Worm (Caenorhabditis elegans): ENCODE results near the gene C44H4.8.

The C44H4.8 gene

ce11 chrX:14610093-14610763 is 15.3 kb downstream of the C44H4.8 start (continued):
- TF ChIP-seq egl-43 (GFP tag; IDR thresholded peaks at IDR 0.05): peak; percentile 74; the same call in 1 of the 2 replicates
- TF ChIP-seq hif-1 (tag; optimal IDR thresholded peaks at IDR 0.05): peak in 1 of 2 experiments; percentile 52
- no peak for TF ChIP-seq fkh-10 (GFP tag; optimal IDR thresholded peaks at IDR 0.05)
- TF ChIP-seq ctbp-1 (GFP tag; IDR thresholded peaks at IDR 0.05): no peak
- TF ChIP-seq mep-1 (tag; optimal IDR thresholded peaks at IDR 0.05): peak; percentile 55
- no peak for TF ChIP-seq daf-19 (GFP tag; conservative IDR thresholded peaks at IDR 0.05)
- no peak for TF ChIP-seq Y5F2A.4 (GFP tag; optimal IDR thresholded peaks at IDR 0.05)
- TF ChIP-seq unc-130 (GFP tag; optimal IDR thresholded peaks at IDR 0.05): no peak
- TF ChIP-seq cey-2 (tag; optimal IDR thresholded peaks at IDR 0.05; ENCODE audit: borderline replicate concordance, insufficient read depth): no peak
- no peak for TF ChIP-seq Y105C5A.15 (GFP tag; IDR thresholded peaks at IDR 0.05)
- TF ChIP-seq rbr-2 (tag; optimal IDR thresholded peaks at IDR 0.05): peak; percentile 11
- TF ChIP-seq duxl-1 (tag; optimal IDR thresholded peaks at IDR 0.05; ENCODE audit: poor library complexity): no peak
- TF ChIP-seq F10B5.3 (tag; optimal IDR thresholded peaks at IDR 0.05): no peak
- TF ChIP-seq ceh-28 (tag; optimal IDR thresholded peaks at IDR 0.05): no peak
- no peak for TF ChIP-seq gei-8 (GFP tag; optimal IDR thresholded peaks at IDR 0.05)
- TF ChIP-seq mxl-3 (GFP tag; optimal IDR thresholded peaks at IDR 0.05): peak; percentile 30
- no peak for TF ChIP-seq snpc-1.2 (GFP tag; IDR thresholded peaks at IDR 0.05)
- no peak for TF ChIP-seq F49E8.2 (tag; optimal IDR thresholded peaks at IDR 0.05; ENCODE audit: borderline replicate concordance)
- peak; percentile 67 for TF ChIP-seq hlh-30 (tag; optimal IDR thresholded peaks at IDR 0.05; ENCODE audit: insufficient read depth)
- TF ChIP-seq attf-4 (tag; optimal IDR thresholded peaks at IDR 0.05): no peak
- no peak for TF ChIP-seq lim-7 (GFP tag; IDR thresholded peaks at IDR 0.05)
- TF ChIP-seq ceh-20 (GFP tag; IDR thresholded peaks at IDR 0.05): no peak
- TF ChIP-seq ztf-7 (tag; optimal IDR thresholded peaks at IDR 0.05): no peak
- TF ChIP-seq tag-97 (GFP tag; IDR thresholded peaks at IDR 0.05): no peak
- no peak for TF ChIP-seq spr-3 (GFP tag; optimal IDR thresholded peaks at IDR 0.05)
- TF ChIP-seq Y48G9A.11 (GFP tag; IDR thresholded peaks at IDR 0.05): no peak
- peak; percentile 4 for TF ChIP-seq dve-1 (tag; optimal IDR thresholded peaks at IDR 0.05; ENCODE audit: insufficient read depth)
- peak; percentile 53 for TF ChIP-seq hlh-11 (tag; optimal IDR thresholded peaks at IDR 0.05)

- no peak for TF ChIP-seq daf-16 (GFP tag; optimal IDR thresholded peaks at IDR 0.05)
- peak; percentile 6 for TF ChIP-seq daf-16 (tag; optimal IDR thresholded peaks at IDR 0.05)
- TF ChIP-seq mes-2 (tag; optimal IDR thresholded peaks at IDR 0.05; ENCODE audit: poor library complexity, severe bottlenecking): no peak
- no peak for TF ChIP-seq dpl-1 (GFP tag; optimal IDR thresholded peaks at IDR 0.05)
Observed at ce11 chrX:14611074-14611473, 16.1 kb downstream of the C44H4.8 start, which contains the start of gene rbc-1. rbc-1 (plus strand) TSS chrX:14611374.

ce11 chrX:14621207-14621606 is 26.3 kb downstream of the C44H4.8 start:
- TF ChIP-seq aha-1 (tag) (peak; percentile 52), nhr-111 (GFP tag; optimal IDR thresholded peaks at IDR 0.05) (no peak), vab-7 (GFP tag; IDR thresholded peaks at IDR 0.05) (0 out of 2 replicates have a peak, but pooled peaks have one; percentile 4), Y48G9A.11 (GFP tag; IDR thresholded peaks at IDR 0.05) (no peak), Y75B8A.6 (GFP tag; IDR thresholded peaks at IDR 0.05) (no peak), hmg-1.1 (GFP tag; IDR thresholded peaks at IDR 0.05) (no peak), snpc-1.2 (GFP tag; IDR thresholded peaks at IDR 0.05) (0 out of 2 replicates have a peak, but pooled peaks have one; percentile 52)
